Fruit fly (Drosophila melanogaster) whole organism, wandering third instar larva: ENCODE results near the gene CG14797.

Experiments used
- CrebA ChIP-seq: fragments of 200-800 bp; sonication (Bioruptor generic); optimal IDR thresholded peaks from 2 replicates; lab custom pipeline; 2016; ENCODE audit warnings: missing biosample characterization, mild to moderate bottlenecking, missing genetic modification characterization, borderline replicate concordance
- Dfd ChIP-seq: fragments of >200 bp; optimal IDR thresholded peaks from 2 replicates; lab custom pipeline; 2017; ENCODE audit warnings: missing biosample characterization, missing genetic modification characterization
- Dif ChIP-seq: fragments of 200-275, 200-300 bp; sonication (Bioruptor generic); optimal IDR thresholded peaks from 2 replicates; lab custom pipeline; 2018; ENCODE audit warnings: missing biosample characterization, missing genetic modification characterization; ENCODE audit not compliant: partially characterized antibody
- GATAd ChIP-seq: sonication (Bioruptor generic); optimal IDR thresholded peaks from 2 replicates; lab custom pipeline; 2016; ENCODE audit warnings: missing biosample characterization, missing genetic modification characterization
- HLH106 ChIP-seq: fragments of 200-800 bp; optimal IDR thresholded peaks from 3 replicates; lab custom pipeline; 2019; ENCODE audit warnings: missing biosample characterization, mild to moderate bottlenecking, missing genetic modification characterization, moderate library complexity
- Hnf4 ChIP-seq: fragments of 200-800 bp; sonication (Bioruptor generic); optimal IDR thresholded peaks from 2 replicates; lab custom pipeline; 2016; ENCODE audit warnings: missing biosample characterization, mild to moderate bottlenecking, missing genetic modification characterization
- Hr78 ChIP-seq: fragments of >200 bp; optimal IDR thresholded peaks from 2 replicates; lab custom pipeline; 2017; ENCODE audit warnings: missing biosample characterization, missing genetic modification characterization
- Hr83 ChIP-seq: fragments of 200-300 bp; sonication (Bioruptor generic); optimal IDR thresholded peaks from 2 replicates; lab custom pipeline; 2016; ENCODE audit warnings: missing biosample characterization, mild to moderate bottlenecking, missing genetic modification characterization, moderate library complexity; ENCODE audit not compliant: poor library complexity, severe bottlenecking
- Jra ChIP-seq: sonication (Bioruptor generic); optimal IDR thresholded peaks from 2 replicates; lab custom pipeline; 2016; ENCODE audit warnings: missing biosample characterization, missing genetic modification characterization
- Mio ChIP-seq: sonication (Bioruptor generic); optimal IDR thresholded peaks from 2 replicates; lab custom pipeline; 2016; ENCODE audit warnings: missing biosample characterization, missing genetic modification characterization
- Myc ChIP-seq: fragments of >200 bp; optimal IDR thresholded peaks from 2 replicates; lab custom pipeline; 2017
- N ChIP-seq: fragments of >200 bp; optimal IDR thresholded peaks from 2 replicates; lab custom pipeline; 2018; ENCODE audit warnings: missing biosample characterization, missing external identifiers, missing genetic modification characterization
- Rel ChIP-seq, 2 experiments: fragments of 200-800 bp; sonication (Bioruptor generic) in 1 of 2; optimal IDR thresholded peaks; 2 replicates in 1 of 2; 3 replicates in 1 of 2; lab custom pipeline; 2016 to 2019; ENCODE audit warnings: mild to moderate bottlenecking in 2 of 2, missing biosample characterization in 2 of 2, missing genetic modification characterization in 2 of 2, moderate library complexity in 1 of 2
- Sp1 ChIP-seq: fragments of 200-800 bp; sonication (Bioruptor generic); optimal IDR thresholded peaks from 3 replicates; lab custom pipeline; 2019; ENCODE audit warnings: missing biosample characterization, mild to moderate bottlenecking, missing genetic modification characterization, moderate library complexity
- Vsx2 ChIP-seq: fragments of 200-300, 225-300 bp; sonication (Bioruptor generic); optimal IDR thresholded peaks from 2 replicates; lab custom pipeline; 2018; ENCODE audit warnings: missing biosample characterization, missing genetic modification characterization; ENCODE audit not compliant: partially characterized antibody
- br ChIP-seq: fragments of 200-800 bp; sonication (Bioruptor generic); optimal IDR thresholded peaks from 2 replicates; lab custom pipeline; 2016; ENCODE audit warnings: missing biosample characterization, missing genetic modification characterization
- dl ChIP-seq, 2 experiments: fragments of 175-275, 200-275 bp in 1 of 2; fragments of 200-275 bp in 1 of 2; sonication (Bioruptor generic); optimal IDR thresholded peaks; lab custom pipeline; 2018; ENCODE audit warnings: mild to moderate bottlenecking in 2 of 2, missing biosample characterization in 2 of 2, missing genetic modification characterization in 2 of 2, moderate library complexity in 2 of 2; ENCODE audit not compliant: partially characterized antibody in 2 of 2, insufficient read depth in 1 of 2
- dmrt93B ChIP-seq: fragments of 200-800 bp; sonication (Bioruptor generic); optimal IDR thresholded peaks from 2 replicates; lab custom pipeline; 2018; ENCODE audit warnings: missing biosample characterization, mild to moderate bottlenecking, missing genetic modification characterization
- foxo ChIP-seq, 2 experiments: fragments of 200-800 bp; sonication (Bioruptor generic); optimal IDR thresholded peaks; 2 replicates in 1 of 2; 3 replicates in 1 of 2; lab custom pipeline; 2016 to 2017; ENCODE audit warnings: missing biosample characterization in 2 of 2, missing genetic modification characterization in 2 of 2
- fru ChIP-seq: fragments of 200-800 bp; sonication (Bioruptor generic); optimal IDR thresholded peaks from 3 replicates; lab custom pipeline; 2016; ENCODE audit warnings: missing biosample characterization, mild to moderate bottlenecking, missing genetic modification characterization
- h ChIP-seq: fragments of 200-800 bp; sonication (Bioruptor generic); optimal IDR thresholded peaks from 3 replicates; lab custom pipeline; 2016; ENCODE audit warnings: missing biosample characterization, mild to moderate bottlenecking, missing genetic modification characterization
- lola ChIP-seq: fragments of >200 bp; optimal IDR thresholded peaks from 2 replicates; lab custom pipeline; 2017; ENCODE audit warnings: missing biosample characterization, missing genetic modification characterization
- psq ChIP-seq: fragments of 200-800 bp; sonication (Bioruptor generic); optimal IDR thresholded peaks from 3 replicates; lab custom pipeline; 2017; ENCODE audit warnings: missing biosample characterization, mild to moderate bottlenecking, missing genetic modification characterization, moderate library complexity
- rgr ChIP-seq: fragments of 200-800 bp; sonication (Bioruptor generic); optimal IDR thresholded peaks from 3 replicates; lab custom pipeline; 2016; ENCODE audit warnings: missing biosample characterization, mild to moderate bottlenecking, missing genetic modification characterization
- sage ChIP-seq: fragments of 200-800 bp; sonication (Bioruptor generic); optimal IDR thresholded peaks from 2 replicates; lab custom pipeline; 2016; ENCODE audit warnings: missing biosample characterization, mild to moderate bottlenecking, missing genetic modification characterization
- sv ChIP-seq: fragments of 200-800 bp; sonication (Bioruptor generic); optimal IDR thresholded peaks from 3 replicates; lab custom pipeline; 2016; ENCODE audit warnings: missing biosample characterization, missing genetic modification characterization
- tai ChIP-seq: sonication (Bioruptor generic); optimal IDR thresholded peaks from 2 replicates; lab custom pipeline; 2016; ENCODE audit warnings: missing biosample characterization, missing genetic modification characterization
- usp ChIP-seq: fragments of >200 bp; optimal IDR thresholded peaks from 2 replicates; lab custom pipeline; 2017; ENCODE audit warnings: missing biosample characterization, missing genetic modification characterization
- woc ChIP-seq: sonication (Bioruptor generic); optimal IDR thresholded peaks from 2 replicates; lab custom pipeline; 2016; ENCODE audit warnings: missing biosample characterization, mild to moderate bottlenecking, missing genetic modification characterization

CG14797 gene

dm6 chrX:1692553-1692952 lies 11.2 kb downstream of the CG14797 start, which contains the start of gene CG32809:
Gene CG32809 (minus strand): TSS chrX:1692768.
- TF ChIP-seq fru (GFP tag; lab: Kevin White, UChicago), result no peak
- TF ChIP-seq tai (GFP tag; lab: Kevin White, UChicago), result no peak
- no peak for TF ChIP-seq CrebA (GFP tag; lab: Kevin White, UChicago)
- no peak for TF ChIP-seq Jra (GFP tag; lab: Kevin White, UChicago)
- TF ChIP-seq sage, result no peak
- no peak for TF ChIP-seq dl (GFP tag; optimal IDR thresholded peaks at IDR 0.05; lab: Kevin White, UChicago; ENCODE audit: insufficient read depth in 1 of 2, partially characterized antibody in 2 of 2)
- no peak for TF ChIP-seq foxo (GFP tag; optimal IDR thresholded peaks at IDR 0.05; lab: Kevin White, UChicago)
- TF ChIP-seq lola, result no peak
- no peak for TF ChIP-seq Hr83
- no peak for TF ChIP-seq woc (GFP tag; lab: Kevin White, UChicago)
- TF ChIP-seq usp (GFP tag; lab: Kevin White, UChicago), result no peak
- TF ChIP-seq dmrt93B (GFP tag; lab: Kevin White, UChicago), result no peak
- no peak for TF ChIP-seq Myc (lab: Kevin White, UChicago)
- no peak for TF ChIP-seq GATAd (GFP tag; lab: Kevin White, UChicago)
- TF ChIP-seq, all 38 proteins: peak for 0

dm6 chrX:1695529-1696410 lies 14.4 kb downstream of the CG14797 start, which contains the start of gene a6:
Gene a6 (minus strand): TSS chrX:1695889.
- TF ChIP-seq Jra (GFP tag; lab: Kevin White, UChicago) (no peak), Rel (GFP tag; optimal IDR thresholded peaks at IDR 0.05; lab: Kevin White, UChicago) (no peak), Rel (tag; optimal IDR thresholded peaks at IDR 0.05; lab: Kevin White, UChicago) (peak; percentile 31), Sp1 (GFP tag; lab: Kevin White, UChicago) (no peak), Dif (GFP tag; lab: Kevin White, UChicago) (no peak), Hnf4 (GFP tag; lab: Kevin White, UChicago) (no peak), tai (GFP tag; lab: Kevin White, UChicago) (no peak), fru (GFP tag; lab: Kevin White, UChicago) (no peak), N (no peak), Vsx2 (GFP tag; lab: Kevin White, UChicago) (no peak), br (no peak), h (GFP tag; lab: Kevin White, UChicago) (peak; percentile 6), dmrt93B (GFP tag; lab: Kevin White, UChicago) (no peak), woc (GFP tag; lab: Kevin White, UChicago) (no peak)

- TF ChIP-seq foxo (GFP tag; optimal IDR thresholded peaks at IDR 0.05; lab: Kevin White, UChicago) (peak in 1 of 2 experiments; percentile 40), HLH106 (tag; lab: Kevin White, UChicago) (peak; percentile 32), fru (GFP tag; lab: Kevin White, UChicago) (peak; percentile 51), Vsx2 (GFP tag; lab: Kevin White, UChicago) (no peak), Sp1 (GFP tag; lab: Kevin White, UChicago) (peak; percentile 3)
Observed at dm6 chrX:1705929-1706328, 24.6 kb downstream of the CG14797 start.

- TF ChIP-seq Hr78 (GFP tag; lab: Kevin White, UChicago) (no peak), sage (no peak), foxo (GFP tag; optimal IDR thresholded peaks at IDR 0.05; lab: Kevin White, UChicago) (no peak), br (no peak), usp (GFP tag; lab: Kevin White, UChicago) (no peak), Hnf4 (GFP tag; lab: Kevin White, UChicago) (no peak), rgr (GFP tag; lab: Kevin White, UChicago) (no peak), psq (GFP tag; lab: Kevin White, UChicago) (no peak)
Observed at dm6 chrX:1710082-1710481, 28.7 kb downstream of the CG14797 start, which contains the start of gene CG3795. Gene CG3795 (minus strand): TSS chrX:1710182.

dm6 chrX:1714874-1715273 lies 33.5 kb downstream of the CG14797 start:
- TF ChIP-seq Mio (GFP tag; lab: Kevin White, UChicago), result no peak
- TF ChIP-seq Dfd (GFP tag; lab: Kevin White, UChicago), result peak; percentile 92
- TF ChIP-seq sv (GFP tag; lab: Kevin White, UChicago), result no peak
